Fruit fly (Drosophila melanogaster): ENCODE measurements around the gene pinta.

Gene pinta

DNA sequence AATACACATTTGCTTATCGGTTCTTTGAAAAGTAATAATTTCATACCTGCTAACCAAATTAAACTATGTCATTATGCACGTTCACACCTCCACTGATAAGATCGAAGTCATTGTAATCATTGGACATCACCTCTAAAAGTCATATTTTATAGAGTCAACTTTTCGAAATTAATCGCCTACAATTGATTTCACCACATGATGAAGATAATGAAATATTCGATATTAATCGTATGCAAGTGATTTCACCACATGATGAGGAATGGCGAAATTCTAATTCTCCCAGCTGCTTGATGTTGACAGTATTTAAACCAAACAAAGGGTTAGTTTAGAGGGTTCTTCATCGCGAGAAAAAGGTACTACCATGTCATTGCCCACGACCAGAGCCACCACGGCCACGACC lies 49.1 kb downstream of the pinta start, which contains the start of gene CG18596 (continued):
- TF ChIP-seq CG17612 (GFP tag; IDR thresholded peaks at IDR 0.05) = no peak
- peak; percentile 33 for TF ChIP-seq CG12659 (GFP tag; optimal IDR thresholded peaks at IDR 0.05)
- TF ChIP-seq trh (GFP tag; optimal IDR thresholded peaks at IDR 0.05) = no peak
- 0 out of 3 replicates have a peak, but pooled peaks have one; percentile 5 for TF ChIP-seq z (GFP tag; IDR thresholded peaks at IDR 0.05)
- TF ChIP-seq MESR4 (GFP tag; optimal IDR thresholded peaks at IDR 0.05) = peak; percentile 60
- peak; percentile 60 for TF ChIP-seq pzg (GFP tag; optimal IDR thresholded peaks at IDR 0.05)
- TF ChIP-seq CG6791 (GFP tag; IDR thresholded peaks at IDR 0.05; ENCODE audit: partially characterized antibody) = peak; percentile 85
- no peak for TF ChIP-seq bcd (GFP tag; optimal IDR thresholded peaks at IDR 0.05)
- TF ChIP-seq NFAT (GFP tag; IDR thresholded peaks at IDR 0.05) = no peak
- TF ChIP-seq YL-1 (GFP tag; optimal IDR thresholded peaks at IDR 0.05) = peak; percentile 56
- peak; percentile 10 for TF ChIP-seq CG3995 (GFP tag; optimal IDR thresholded peaks at IDR 0.05)
- TF ChIP-seq inv (GFP tag; IDR thresholded peaks at IDR 0.05; ENCODE audit: partially characterized antibody) = peak; percentile 88
- peak; percentile 84 for TF ChIP-seq ato (GFP tag; IDR thresholded peaks at IDR 0.05; ENCODE audit: partially characterized antibody)
- no peak for TF ChIP-seq CG2120 (GFP tag; optimal IDR thresholded peaks at IDR 0.05)
- TF ChIP-seq BEAF-32 (GFP tag; optimal IDR thresholded peaks at IDR 0.05) = peak; percentile 88
- peak; percentile 97 for TF ChIP-seq sna (GFP tag; IDR thresholded peaks at IDR 0.05; ENCODE audit: partially characterized antibody)
- TF ChIP-seq HmgD (GFP tag; optimal IDR thresholded peaks at IDR 0.05) = no peak
- peak; percentile 61; the same call in 1 of the 3 replicates for TF ChIP-seq CG7963 (GFP tag; IDR thresholded peaks at IDR 0.05; ENCODE audit: partially characterized antibody)
- TF ChIP-seq Scr (GFP tag; IDR thresholded peaks at IDR 0.05; ENCODE audit: partially characterized antibody) = peak; percentile 98
- TF ChIP-seq HLH4C (GFP tag; IDR thresholded peaks at IDR 0.05; ENCODE audit: partially characterized antibody) = peak; percentile 90
- TF ChIP-seq CG15011 (GFP tag; optimal IDR thresholded peaks at IDR 0.05) = no peak
- TF ChIP-seq seq (GFP tag; IDR thresholded peaks at IDR 0.05) = no peak
- no peak for TF ChIP-seq corto (GFP tag; optimal IDR thresholded peaks at IDR 0.05)
- peak; percentile 98 for TF ChIP-seq Dll (GFP tag; IDR thresholded peaks at IDR 0.05; ENCODE audit: partially characterized antibody)
- no peak for TF ChIP-seq Asciz (GFP tag; optimal IDR thresholded peaks at IDR 0.05)
- TF ChIP-seq zen2 (GFP tag; IDR thresholded peaks at IDR 0.05; ENCODE audit: partially characterized antibody) = peak; percentile 92
- TF ChIP-seq Bgb (GFP tag; IDR thresholded peaks at IDR 0.05; ENCODE audit: partially characterized antibody) = peak; percentile 87
- peak; percentile 37 for TF ChIP-seq Ets97D (GFP tag; optimal IDR thresholded peaks at IDR 0.05)
- no peak for TF ChIP-seq CG1832 (GFP tag; optimal IDR thresholded peaks at IDR 0.05)
- TF ChIP-seq Opbp (GFP tag; IDR thresholded peaks at IDR 0.05; ENCODE audit: partially characterized antibody) = peak; percentile 86; the same call in 2 of the 3 replicates
- peak; percentile 75 for TF ChIP-seq stwl (tag; optimal IDR thresholded peaks at IDR 0.05)
- TF ChIP-seq hb (GFP tag; IDR thresholded peaks at IDR 0.05; ENCODE audit: partially characterized antibody) = peak; percentile 78
- peak; percentile 78 for TF ChIP-seq Sry-δ (GFP tag; optimal IDR thresholded peaks at IDR 0.05)
- TF ChIP-seq CG3847 (GFP tag; IDR thresholded peaks at IDR 0.05) = no peak
- TF ChIP-seq Lpt (GFP tag; optimal IDR thresholded peaks at IDR 0.05) = no peak
- TF ChIP-seq cad (GFP tag; optimal IDR thresholded peaks at IDR 0.05) = no peak
- peak; percentile 94 for TF ChIP-seq knrl (GFP tag; IDR thresholded peaks at IDR 0.05; ENCODE audit: partially characterized antibody)
- peak; percentile 97 for TF ChIP-seq CG34224 (GFP tag; IDR thresholded peaks at IDR 0.05; ENCODE audit: partially characterized antibody)
- TF ChIP-seq Myb (GFP tag; optimal IDR thresholded peaks at IDR 0.05) = peak; percentile 56
- peak; percentile 80 for TF ChIP-seq Dp (GFP tag; optimal IDR thresholded peaks at IDR 0.05)
- TF ChIP-seq CG10267 (tag; optimal IDR thresholded peaks at IDR 0.05) = peak; percentile 33
- TF ChIP-seq Max (GFP tag; optimal IDR thresholded peaks at IDR 0.05) = no peak
- TF ChIP-seq bowl (GFP tag; IDR thresholded peaks at IDR 0.05) = no peak
- 0 out of 2 replicates have a peak, but pooled peaks have one; percentile 41 for TF ChIP-seq chm (GFP tag; IDR thresholded peaks at IDR 0.05)
- TF ChIP-seq amos (GFP tag; IDR thresholded peaks at IDR 0.05; ENCODE audit: partially characterized antibody) = peak; percentile 88
- peak; percentile 86 for TF ChIP-seq E2f2 (GFP tag; IDR thresholded peaks at IDR 0.05)
- TF ChIP-seq CG9437 (GFP tag; optimal IDR thresholded peaks at IDR 0.05) = no peak
- TF ChIP-seq Med (GFP tag) = peak; percentile 55
- TF ChIP-seq trem (tag; optimal IDR thresholded peaks at IDR 0.05) = peak; percentile 64
